Worm (Caenorhabditis elegans) whole organism, mixed stage, embryonic: ENCODE measurements around the gene srg-10.

Source experiments
- M03D4.4 ChIP-seq: sonication (generic microtip); optimal IDR thresholded peaks from 2 replicates; lab custom pipeline; 2017; ENCODE audit warnings: mild to moderate bottlenecking, missing genetic modification characterization, missing compliant biosample characterization
- bed-3 ChIP-seq: fragments of 200-800 bp; sonication (Bioruptor generic); optimal IDR thresholded peaks from 3 replicates; lab custom pipeline; 2018; ENCODE audit warnings: mild to moderate bottlenecking, missing genetic modification characterization, moderate library complexity, missing compliant biosample characterization
- blmp-1 ChIP-seq: fragments of 150-350 bp; optimal IDR thresholded peaks from 2 replicates; lab custom pipeline; 2014; ENCODE audit warnings: missing biosample characterization, missing genetic modification characterization
- ceh-39 ChIP-seq: fragments of 150-350 bp; optimal IDR thresholded peaks from 2 replicates; lab custom pipeline; 2014; ENCODE audit warnings: missing biosample characterization, missing genetic modification characterization
- ceh-43 ChIP-seq: fragments of 200-800 bp; sonication (Bioruptor generic); optimal IDR thresholded peaks from 2 replicates; lab custom pipeline; 2018; ENCODE audit warnings: mild to moderate bottlenecking, missing genetic modification characterization, moderate library complexity, missing compliant biosample characterization
- ceh-83 ChIP-seq: fragments of 200-800 bp; sonication (Bioruptor generic); optimal IDR thresholded peaks from 2 replicates; lab custom pipeline; 2018; ENCODE audit warnings: mild to moderate bottlenecking, missing genetic modification characterization, missing compliant biosample characterization
- ces-1 ChIP-seq: fragments of 150-350 bp; optimal IDR thresholded peaks from 2 replicates; lab custom pipeline; 2014; ENCODE audit warnings: missing biosample characterization, missing genetic modification reagents, missing genetic modification characterization
- cnd-1 ChIP-seq: fragments of 200-800 bp; sonication (Bioruptor generic); optimal IDR thresholded peaks from 2 replicates; lab custom pipeline; 2018; ENCODE audit warnings: mild to moderate bottlenecking, missing genetic modification characterization, missing compliant biosample characterization
- drap-1 ChIP-seq: fragments of 200-800 bp; sonication (Bioruptor generic); optimal IDR thresholded peaks from 3 replicates; lab custom pipeline; 2018; ENCODE audit warnings: mild to moderate bottlenecking, missing genetic modification characterization, missing compliant biosample characterization
- elt-1 ChIP-seq: sonication (generic microtip); optimal IDR thresholded peaks from 2 replicates; lab custom pipeline; 2017; ENCODE audit warnings: missing genetic modification characterization, mild to moderate bottlenecking, missing compliant biosample characterization, antibody characterized with exemption, moderate library complexity, borderline replicate concordance; ENCODE audit not compliant: insufficient read depth
- elt-3 ChIP-seq: fragments of 150-350 bp; optimal IDR thresholded peaks from 2 replicates; lab custom pipeline; 2014; ENCODE audit warnings: missing biosample characterization, missing genetic modification characterization
- flh-1 ChIP-seq: fragments of 200-800 bp; sonication (Bioruptor generic); optimal IDR thresholded peaks from 2 replicates; lab custom pipeline; 2018; ENCODE audit warnings: mild to moderate bottlenecking, missing genetic modification characterization, moderate library complexity, missing compliant biosample characterization
- ham-2 ChIP-seq: fragments of 200-800 bp; sonication (Bioruptor generic); optimal IDR thresholded peaks from 2 replicates; lab custom pipeline; 2018; ENCODE audit warnings: mild to moderate bottlenecking, missing genetic modification characterization, missing compliant biosample characterization
- hlh-1 ChIP-seq: fragments of 150-350 bp; optimal IDR thresholded peaks from 2 replicates; lab custom pipeline; 2014; ENCODE audit warnings: missing biosample characterization, missing genetic modification reagents, missing genetic modification characterization
- lin-13 ChIP-seq: fragments of 150-350 bp; optimal IDR thresholded peaks from 2 replicates; lab custom pipeline; 2014; ENCODE audit warnings: missing biosample characterization, missing genetic modification characterization
- lin-32 ChIP-seq: fragments of 200-800 bp; sonication (Bioruptor generic); optimal IDR thresholded peaks from 2 replicates; lab custom pipeline; 2018; ENCODE audit warnings: mild to moderate bottlenecking, missing genetic modification characterization, missing compliant biosample characterization
- lsy-2 ChIP-seq: fragments of 150-350 bp; optimal IDR thresholded peaks from 2 replicates; lab custom pipeline; 2014; ENCODE audit warnings: missing biosample characterization, missing genetic modification characterization
- mab-5 ChIP-seq: fragments of 150-350 bp; optimal IDR thresholded peaks from 2 replicates; lab custom pipeline; 2014; ENCODE audit warnings: missing biosample characterization, missing genetic modification characterization
- mep-1 ChIP-seq: fragments of 150-350 bp; optimal IDR thresholded peaks from 2 replicates; lab custom pipeline; 2017; ENCODE audit warnings: missing biosample characterization, missing genetic modification reagents, missing genetic modification characterization, inconsistent platforms
- mls-2 ChIP-seq: sonication (generic microtip); optimal IDR thresholded peaks from 2 replicates; lab custom pipeline; 2016; ENCODE audit warnings: mild to moderate bottlenecking, missing genetic modification characterization, moderate library complexity, missing compliant biosample characterization
- nhr-12 ChIP-seq: fragments of 150-350 bp; optimal IDR thresholded peaks from 2 replicates; lab custom pipeline; 2014; ENCODE audit warnings: missing biosample characterization, missing genetic modification characterization
- nhr-2 ChIP-seq: fragments of 150-350 bp; optimal IDR thresholded peaks from 2 replicates; lab custom pipeline; 2014; ENCODE audit warnings: missing biosample characterization, missing genetic modification characterization
- nhr-237 ChIP-seq: fragments of 150-350 bp; optimal IDR thresholded peaks from 2 replicates; lab custom pipeline; 2014; ENCODE audit warnings: missing biosample characterization, missing genetic modification characterization
- nhr-28 ChIP-seq: fragments of 150-350 bp; optimal IDR thresholded peaks from 2 replicates; lab custom pipeline; 2014; ENCODE audit warnings: missing biosample characterization, missing genetic modification characterization
- nhr-76 ChIP-seq: sonication (generic microtip); optimal IDR thresholded peaks from 2 replicates; lab custom pipeline; 2017; ENCODE audit warnings: missing biosample characterization, missing genetic modification characterization
- pha-4 ChIP-seq: fragments of 150-350 bp; optimal IDR thresholded peaks from 2 replicates; lab custom pipeline; 2018; ENCODE audit warnings: missing biosample characterization, missing genetic modification reagents, missing genetic modification characterization
- sem-2 ChIP-seq: fragments of 200-800 bp; sonication (Bioruptor generic); optimal IDR thresholded peaks from 2 replicates; lab custom pipeline; 2018; ENCODE audit warnings: mild to moderate bottlenecking, missing genetic modification characterization, missing compliant biosample characterization
- snpc-4 ChIP-seq: fragments of 150-350 bp; optimal IDR thresholded peaks from 2 replicates; lab custom pipeline; 2014; ENCODE audit warnings: missing biosample characterization, missing genetic modification characterization
- sptf-1 ChIP-seq: sonication (generic microtip); optimal IDR thresholded peaks from 2 replicates; lab custom pipeline; 2017; ENCODE audit warnings: mild to moderate bottlenecking, missing genetic modification characterization, moderate library complexity, missing compliant biosample characterization
- tbx-8 ChIP-seq: fragments of 200-800 bp; sonication (Bioruptor generic); optimal IDR thresholded peaks from 2 replicates; lab custom pipeline; 2018; ENCODE audit warnings: mild to moderate bottlenecking, missing genetic modification characterization, moderate library complexity, missing compliant biosample characterization
- unc-120 ChIP-seq: sonication (generic microtip); optimal IDR thresholded peaks from 2 replicates; lab custom pipeline; 2017; ENCODE audit warnings: missing genetic modification characterization, missing compliant biosample characterization; ENCODE audit not compliant: poor library complexity, severe bottlenecking
- unc-39 ChIP-seq: fragments of 150-350 bp; optimal IDR thresholded peaks from 2 replicates; lab custom pipeline; 2014; ENCODE audit warnings: missing biosample characterization, missing genetic modification characterization
- unc-62 ChIP-seq: fragments of 150-350 bp; optimal IDR thresholded peaks from 2 replicates; lab custom pipeline; 2014; ENCODE audit warnings: missing biosample characterization, missing genetic modification reagents, missing genetic modification characterization
- zip-8 ChIP-seq: fragments of 150-350 bp; optimal IDR thresholded peaks from 2 replicates; lab custom pipeline; 2014; ENCODE audit warnings: missing biosample characterization, missing genetic modification characterization
- ztf-11 ChIP-seq: fragments of 150-350 bp; optimal IDR thresholded peaks from 2 replicates; lab custom pipeline; 2014; ENCODE audit warnings: missing biosample characterization, missing genetic modification characterization

srg-10 gene

DNA sequence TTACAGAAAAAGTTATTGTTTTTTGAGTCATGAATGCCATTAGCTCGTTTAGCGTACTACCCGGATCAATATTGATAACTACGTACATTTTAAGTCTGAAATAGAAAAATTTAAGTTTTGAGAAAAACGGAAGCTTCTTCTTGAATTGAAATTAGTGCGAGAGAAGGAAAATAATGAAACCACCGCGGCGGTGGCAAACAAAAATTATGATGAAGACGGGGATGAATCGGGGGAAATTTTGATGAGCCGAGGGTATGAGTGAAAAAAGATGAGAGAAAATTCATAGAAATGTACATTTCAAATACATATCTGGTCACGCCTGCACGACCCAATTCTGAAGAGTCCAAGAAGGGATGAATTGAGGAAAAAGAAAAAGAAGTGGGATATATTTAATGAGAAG is 12.3 kb upstream of the srg-10 start, which contains the start of gene T23F11.4:
Gene T23F11.4, minus strand, starts transcription at position 101 of the 400 bp plus-strand sequence.
- TF ChIP-seq tbx-8 (GFP tag; lab: Kevin White, UChicago) (no peak), unc-120 (tag; lab: Kevin White, UChicago) (no peak), lin-32 (GFP tag; lab: Kevin White, UChicago) (no peak), ztf-11 (no peak)

- TF ChIP-seq nhr-237 (tag; lab: Kevin White, UChicago) = no peak
- TF ChIP-seq mep-1 (tag; lab: Kevin White, UChicago) = peak; percentile 41
- peak; percentile 53 for TF ChIP-seq drap-1 (GFP tag; lab: Kevin White, UChicago)
- TF ChIP-seq unc-62 (GFP tag; lab: Kevin White, UChicago) = peak; percentile 73
- TF ChIP-seq lin-32 (GFP tag; lab: Kevin White, UChicago) = no peak
- TF ChIP-seq blmp-1 (tag; lab: Kevin White, UChicago) = no peak
- peak; percentile 40 for TF ChIP-seq ceh-43 (GFP tag; lab: Kevin White, UChicago)
- peak; percentile 84 for TF ChIP-seq hlh-1 (tag; lab: Kevin White, UChicago)
- TF ChIP-seq lsy-2 (tag; lab: Kevin White, UChicago) = peak; percentile 41
- no peak for TF ChIP-seq flh-1 (GFP tag; lab: Kevin White, UChicago)
- TF ChIP-seq nhr-2 (tag; lab: Kevin White, UChicago) = no peak
- TF ChIP-seq lin-13 = peak; percentile 54
- TF ChIP-seq ztf-11 = no peak
- no peak for TF ChIP-seq sem-2 (GFP tag; lab: Kevin White, UChicago)
- TF ChIP-seq sptf-1 (tag; lab: Kevin White, UChicago) = peak; percentile 42
- peak; percentile 38 for TF ChIP-seq M03D4.4 (tag; lab: Kevin White, UChicago)
- no peak for TF ChIP-seq elt-1 (tag; lab: Kevin White, UChicago)
- peak; percentile 47 for TF ChIP-seq cnd-1 (tag; lab: Kevin White, UChicago)
- TF ChIP-seq ces-1 (GFP tag; lab: Kevin White, UChicago) = peak; percentile 55
- peak; percentile 27 for TF ChIP-seq pha-4 (tag; lab: Kevin White, UChicago)
- no peak for TF ChIP-seq elt-3 (tag; lab: Kevin White, UChicago)
- no peak for TF ChIP-seq unc-39 (tag; lab: Kevin White, UChicago)
- no peak for TF ChIP-seq nhr-76 (tag; lab: Kevin White, UChicago)
- peak; percentile 62 for TF ChIP-seq ham-2
- no peak for TF ChIP-seq bed-3 (GFP tag; lab: Kevin White, UChicago)
- TF ChIP-seq nhr-12 (tag; lab: Kevin White, UChicago) = peak; percentile 1
- peak; percentile 3 for TF ChIP-seq ceh-39 (tag; lab: Kevin White, UChicago)
- no peak for TF ChIP-seq zip-8
- TF ChIP-seq snpc-4 (tag; lab: Kevin White, UChicago) = no peak
- no peak for TF ChIP-seq mab-5 (tag; lab: Kevin White, UChicago)
- no peak for TF ChIP-seq ceh-83 (GFP tag; lab: Kevin White, UChicago)
- TF ChIP-seq mls-2 = no peak
- peak; percentile 96 for TF ChIP-seq unc-120 (tag; lab: Kevin White, UChicago)
- no peak for TF ChIP-seq nhr-28
- no peak for TF ChIP-seq tbx-8 (GFP tag; lab: Kevin White, UChicago)
- TF ChIP-seq, all 35 proteins: peak for 16
Measured at ce11 chrIII:4666753-4667400, 10.7 kb upstream of the srg-10 start.

- TF ChIP-seq M03D4.4 (tag; lab: Kevin White, UChicago) (no peak), drap-1 (GFP tag; lab: Kevin White, UChicago) (no peak), nhr-237 (tag; lab: Kevin White, UChicago) (no peak), zip-8 (no peak), ham-2 (no peak), mls-2 (no peak), snpc-4 (tag; lab: Kevin White, UChicago) (no peak), ceh-43 (GFP tag; lab: Kevin White, UChicago) (no peak), sem-2 (GFP tag; lab: Kevin White, UChicago) (no peak), nhr-2 (tag; lab: Kevin White, UChicago) (no peak), cnd-1 (tag; lab: Kevin White, UChicago) (no peak), unc-62 (GFP tag; lab: Kevin White, UChicago) (no peak), lin-13 (no peak), blmp-1 (tag; lab: Kevin White, UChicago) (no peak), elt-1 (tag; lab: Kevin White, UChicago) (no peak), pha-4 (tag; lab: Kevin White, UChicago) (no peak), unc-39 (tag; lab: Kevin White, UChicago) (no peak)
Measured at ce11 chrIII:4668073-4668472, 9.5 kb upstream of the srg-10 start.
